Fruit fly (Drosophila melanogaster) whole organism, pupa: ENCODE measurements around the gene Argl.

ENCODE experiments used
- CG10348 ChIP-seq: fragments of 200-800 bp; sonication (Bioruptor generic); IDR thresholded peaks from 2 replicates; pipeline ENCODE4 v1.3.6; 2022; ENCODE audit warnings: missing biosample characterization, missing genetic modification characterization
- CG12605 ChIP-seq: fragments of 200-800 bp; sonication (Bioruptor generic); IDR thresholded peaks from 2 replicates; pipeline ENCODE4 v1.3.6; 2022; ENCODE audit warnings: missing biosample characterization, missing genetic modification characterization
- CG13204 ChIP-seq: fragments of 200-800 bp; sonication (Bioruptor generic); optimal IDR thresholded peaks from 2 replicates; lab custom pipeline; 2018; ENCODE audit warnings: missing biosample characterization, mild to moderate bottlenecking, missing genetic modification characterization, moderate library complexity
- CG14655 ChIP-seq: fragments of 200-800 bp; sonication (Bioruptor generic); optimal IDR thresholded peaks from 3 replicates; lab custom pipeline; 2017; ENCODE audit warnings: mild to moderate bottlenecking, missing biosample characterization, missing genetic modification reagents, missing genetic modification characterization
- CG15710 ChIP-seq: fragments of 200-800 bp; sonication (Bioruptor generic); optimal IDR thresholded peaks from 2 replicates; lab custom pipeline; 2018; ENCODE audit warnings: missing biosample characterization, mild to moderate bottlenecking, missing genetic modification characterization, moderate library complexity
- CG17806 ChIP-seq: fragments of 200-800 bp; sonication (Bioruptor generic); optimal IDR thresholded peaks from 2 replicates; lab custom pipeline; 2018; ENCODE audit warnings: missing biosample characterization, mild to moderate bottlenecking, missing genetic modification characterization, moderate library complexity
- CG32121 ChIP-seq: fragments of 200-800 bp; sonication (Bioruptor generic); IDR thresholded peaks from 2 replicates; pipeline ENCODE4 v1.3.6; 2022; ENCODE audit warnings: missing biosample characterization, missing genetic modification characterization
- CG34367 ChIP-seq: fragments of 200-800 bp; sonication (Bioruptor generic); optimal IDR thresholded peaks from 2 replicates; lab custom pipeline; 2018; ENCODE audit warnings: missing biosample characterization, mild to moderate bottlenecking, missing genetic modification characterization
- CG4496 ChIP-seq: fragments of 200-800 bp; sonication (Bioruptor generic); IDR thresholded peaks from 3 replicates; pipeline ENCODE4 v1.3.6; 2022; ENCODE audit warnings: missing biosample characterization, missing genetic modification characterization
- CG8159 ChIP-seq: fragments of 200-800 bp; sonication (Bioruptor generic); optimal IDR thresholded peaks from 3 replicates; lab custom pipeline; 2018; ENCODE audit warnings: missing biosample characterization, mild to moderate bottlenecking, missing genetic modification characterization, moderate library complexity
- CG8301 ChIP-seq: fragments of 200-800 bp; sonication (Bioruptor generic); optimal IDR thresholded peaks from 2 replicates; lab custom pipeline; 2018; ENCODE audit warnings: missing biosample characterization, mild to moderate bottlenecking, missing genetic modification characterization
- CG9948 ChIP-seq: fragments of 200-800 bp; sonication (Bioruptor generic); optimal IDR thresholded peaks from 2 replicates; lab custom pipeline; 2018; ENCODE audit warnings: missing biosample characterization, mild to moderate bottlenecking, missing genetic modification characterization, moderate library complexity
- D1 ChIP-seq: fragments of 200-800 bp; sonication (Bioruptor generic); optimal IDR thresholded peaks from 2 replicates; lab custom pipeline; 2018; ENCODE audit warnings: missing biosample characterization, mild to moderate bottlenecking, missing genetic modification characterization, moderate library complexity
- EcR ChIP-seq: fragments of 200-800 bp; sonication (Bioruptor generic); optimal IDR thresholded peaks from 3 replicates; lab custom pipeline; 2019; ENCODE audit warnings: missing biosample characterization, missing genetic modification characterization, mild to moderate bottlenecking, moderate library complexity, missing genetic modification reagents
- Ets98B ChIP-seq: fragments of 200-800 bp; sonication (Bioruptor generic); IDR thresholded peaks from 2 replicates; pipeline ENCODE4 v1.3.6; 2022; ENCODE audit warnings: missing biosample characterization, missing genetic modification characterization
- Pif1A ChIP-seq: fragments of 200-800 bp; sonication (Bioruptor generic); optimal IDR thresholded peaks from 3 replicates; lab custom pipeline; 2016; ENCODE audit warnings: missing biosample characterization, missing genetic modification characterization
- Pif1B ChIP-seq: fragments of 200-800 bp; sonication (Bioruptor generic); optimal IDR thresholded peaks from 3 replicates; lab custom pipeline; 2016; ENCODE audit warnings: missing biosample characterization, missing genetic modification characterization
- Snoo ChIP-seq: fragments of 200-800 bp; sonication (Bioruptor generic); optimal IDR thresholded peaks from 3 replicates; lab custom pipeline; 2017; ENCODE audit warnings: missing biosample characterization, mild to moderate bottlenecking, missing genetic modification characterization, inconsistent platforms
- fd96Ca ChIP-seq: fragments of 200-800 bp; sonication (Bioruptor generic); IDR thresholded peaks from 3 replicates; pipeline ENCODE4 v1.3.6; 2022; ENCODE audit warnings: missing biosample characterization, missing genetic modification characterization
- gl ChIP-seq: fragments of 200-800 bp; sonication (Bioruptor generic); optimal IDR thresholded peaks from 2 replicates; lab custom pipeline; 2018; ENCODE audit warnings: missing biosample characterization, mild to moderate bottlenecking, missing genetic modification characterization
- rn ChIP-seq: fragments of 200-800 bp; sonication (Bioruptor generic); IDR thresholded peaks from 2 replicates; pipeline ENCODE4 v1.3.6; 2022; ENCODE audit warnings: missing biosample characterization, missing genetic modification characterization

Argl gene

DNA sequence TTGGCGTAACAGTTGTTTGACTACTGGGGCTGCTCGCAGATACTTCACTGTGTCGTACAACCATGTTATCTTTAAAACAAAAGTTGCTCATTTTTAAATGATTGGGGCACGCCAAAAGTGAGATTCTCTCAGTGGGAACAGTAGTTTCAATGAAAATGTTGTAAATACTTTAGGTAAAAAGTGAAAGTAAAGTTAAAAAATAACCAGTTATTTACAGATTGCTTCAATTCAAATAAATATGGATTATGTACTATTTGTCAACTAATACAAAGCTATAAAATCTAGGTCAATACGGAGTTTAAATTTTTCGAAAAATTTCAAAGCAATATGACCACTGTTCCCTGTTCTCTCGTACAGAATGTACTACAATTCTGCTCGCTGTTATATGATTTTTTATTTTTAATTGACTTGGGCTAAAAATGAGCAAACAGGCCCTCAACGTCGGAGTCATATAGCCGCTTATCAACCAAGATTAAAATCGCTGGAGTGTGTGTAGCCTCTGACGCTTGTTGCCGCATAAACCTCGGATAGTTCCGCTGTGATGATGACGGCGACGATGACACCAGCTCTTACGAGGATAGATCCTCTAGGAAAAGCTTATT, at the start of gene Argl:
Gene Argl (minus strand): TSS at position 370 of the 602 bp plus-strand sequence.
- TF ChIP-seq Pif1B (GFP tag; lab: Kevin White, UChicago) (peak; percentile 11), CG9948 (no peak), CG8159 (tag; lab: Kevin White, UChicago) (peak; percentile 20), CG15710 (tag; lab: Kevin White, UChicago) (no peak), fd96Ca (GFP tag; lab: Robert Waterston, UW) (no peak)
- TF ChIP-seq, all 21 proteins: peak for 2

DNA sequence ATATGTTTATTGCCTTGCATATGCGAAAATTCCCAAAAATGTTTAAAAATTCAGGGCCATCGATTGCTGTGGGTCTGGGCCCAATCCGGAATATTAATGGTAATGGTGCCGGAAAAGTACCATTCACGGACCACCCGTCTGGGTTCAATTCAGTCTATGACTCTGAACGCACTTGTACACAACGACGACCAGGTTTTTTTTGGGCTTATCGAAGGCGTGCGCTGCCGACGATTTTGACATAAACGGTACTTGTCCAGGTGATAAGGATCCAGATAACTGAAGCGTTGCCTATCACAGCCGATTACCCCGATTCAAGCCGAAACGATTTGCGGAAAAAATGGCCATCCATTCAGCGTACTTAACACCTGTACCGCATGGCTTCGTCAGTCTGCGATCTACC, 49.7 kb upstream of the Argl start, which contains the start of gene CG9555:
Gene CG9555 (plus strand): TSS at position 153 of the 400 bp plus-strand sequence.
- TF ChIP-seq CG14655 (GFP tag; lab: Kevin White, UChicago) (no peak), D1 (tag; lab: Kevin White, UChicago) (no peak), gl (tag; lab: Kevin White, UChicago) (no peak), CG17806 (no peak), Pif1A (GFP tag; lab: Kevin White, UChicago) (no peak), CG8159 (tag; lab: Kevin White, UChicago) (no peak), CG34367 (tag; lab: Kevin White, UChicago) (no peak), CG8301 (no peak), CG32121 (GFP tag; lab: Robert Waterston, UW) (no peak), CG13204 (GFP tag; lab: Kevin White, UChicago) (no peak), Snoo (tag; lab: Kevin White, UChicago) (no peak), CG4496 (no peak), CG9948 (no peak), CG10348 (GFP tag; lab: Robert Waterston, UW) (no peak), EcR (no peak), Ets98B (GFP tag; lab: Robert Waterston, UW) (no peak), rn (GFP tag; lab: Robert Waterston, UW) (no peak), Pif1B (GFP tag; lab: Kevin White, UChicago) (no peak), fd96Ca (GFP tag; lab: Robert Waterston, UW) (no peak)

DNA sequence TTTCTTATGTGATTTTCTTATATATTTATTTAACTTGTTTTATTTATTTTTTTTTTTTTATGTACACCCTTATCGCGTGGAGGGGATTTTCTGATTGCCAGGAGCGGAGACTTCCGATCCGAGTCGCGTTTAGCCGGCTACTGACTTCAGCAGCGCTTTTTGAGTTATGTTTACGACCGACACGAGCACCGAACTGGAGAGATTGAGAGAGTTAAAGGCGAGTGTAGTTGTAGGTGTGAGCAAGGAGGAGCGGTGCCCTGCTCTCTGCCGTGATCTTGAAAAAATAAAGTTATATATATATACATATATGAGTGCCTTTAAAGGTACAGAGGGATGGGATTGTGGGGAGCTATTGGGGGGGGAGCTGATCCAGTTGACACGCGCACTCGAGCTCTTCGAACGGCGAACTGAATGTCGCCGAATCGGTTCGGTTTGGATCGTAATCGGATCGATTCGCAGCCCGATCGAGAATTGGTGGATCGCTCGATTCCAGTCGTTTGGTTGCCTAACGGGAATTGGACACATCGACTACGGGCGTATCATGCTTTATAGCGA, 47.2 kb upstream of the Argl start, which contains the start of gene rost:
Gene rost (minus strand): TSS at position 503 of the 555 bp plus-strand sequence.
- TF ChIP-seq CG4496 (peak; percentile 38; the same call in 1 of the 3 replicates), CG34367 (tag; lab: Kevin White, UChicago) (peak; percentile 9), CG8159 (tag; lab: Kevin White, UChicago) (peak; percentile 34), fd96Ca (GFP tag; lab: Robert Waterston, UW) (no peak; the same call in 2 of the 3 replicates), CG12605 (GFP tag; lab: Robert Waterston, UW) (no peak), Pif1B (GFP tag; lab: Kevin White, UChicago) (peak; percentile 65), CG15710 (tag; lab: Kevin White, UChicago) (peak; percentile 26), Pif1A (GFP tag; lab: Kevin White, UChicago) (peak; percentile 7), EcR (peak; percentile 72), CG13204 (GFP tag; lab: Kevin White, UChicago) (peak; percentile 55), CG32121 (GFP tag; lab: Robert Waterston, UW) (no peak)

DNA sequence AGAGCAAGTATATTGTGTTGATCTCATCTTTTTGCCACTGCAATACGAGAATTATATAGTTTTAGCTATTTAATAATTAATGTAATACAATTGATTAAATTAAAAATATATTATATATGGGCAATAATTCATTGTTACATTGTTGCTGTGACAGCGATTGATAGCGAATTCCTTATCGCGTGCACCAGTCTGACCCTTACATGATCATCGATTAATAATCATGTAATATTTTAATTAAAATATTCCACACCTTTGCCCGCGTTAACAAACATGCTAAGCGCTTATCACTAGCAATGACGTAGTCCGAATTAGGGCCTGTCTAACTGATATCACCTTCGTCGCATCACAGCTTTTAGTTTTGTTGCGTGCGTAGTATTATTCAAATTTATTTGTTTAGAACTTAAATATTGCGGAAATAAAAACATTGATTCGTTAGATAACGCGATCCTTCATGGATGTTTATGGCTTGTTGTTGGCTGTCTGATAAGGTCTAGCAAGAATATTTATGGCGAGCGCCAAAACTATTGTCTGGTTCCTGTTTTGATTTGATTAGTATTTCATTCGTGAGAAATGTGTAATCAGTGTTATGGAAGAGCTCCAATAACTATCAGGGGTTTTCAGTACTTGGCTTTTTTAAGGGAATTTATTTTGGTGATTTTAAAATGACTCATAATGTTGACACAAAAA, 45.5 kb upstream of the Argl start:
- TF ChIP-seq CG14655 (GFP tag; lab: Kevin White, UChicago) (no peak), D1 (tag; lab: Kevin White, UChicago) (no peak), EcR (no peak), CG32121 (GFP tag; lab: Robert Waterston, UW) (no peak), Pif1B (GFP tag; lab: Kevin White, UChicago) (no peak), CG10348 (GFP tag; lab: Robert Waterston, UW) (no peak), CG34367 (tag; lab: Kevin White, UChicago) (no peak), CG15710 (tag; lab: Kevin White, UChicago) (no peak), CG13204 (GFP tag; lab: Kevin White, UChicago) (no peak), Snoo (tag; lab: Kevin White, UChicago) (no peak), CG9948 (no peak), fd96Ca (GFP tag; lab: Robert Waterston, UW) (no peak), CG4496 (no peak), CG12605 (GFP tag; lab: Robert Waterston, UW) (no peak), CG17806 (no peak)
- TF ChIP-seq, all 21 proteins: peak for 0

DNA sequence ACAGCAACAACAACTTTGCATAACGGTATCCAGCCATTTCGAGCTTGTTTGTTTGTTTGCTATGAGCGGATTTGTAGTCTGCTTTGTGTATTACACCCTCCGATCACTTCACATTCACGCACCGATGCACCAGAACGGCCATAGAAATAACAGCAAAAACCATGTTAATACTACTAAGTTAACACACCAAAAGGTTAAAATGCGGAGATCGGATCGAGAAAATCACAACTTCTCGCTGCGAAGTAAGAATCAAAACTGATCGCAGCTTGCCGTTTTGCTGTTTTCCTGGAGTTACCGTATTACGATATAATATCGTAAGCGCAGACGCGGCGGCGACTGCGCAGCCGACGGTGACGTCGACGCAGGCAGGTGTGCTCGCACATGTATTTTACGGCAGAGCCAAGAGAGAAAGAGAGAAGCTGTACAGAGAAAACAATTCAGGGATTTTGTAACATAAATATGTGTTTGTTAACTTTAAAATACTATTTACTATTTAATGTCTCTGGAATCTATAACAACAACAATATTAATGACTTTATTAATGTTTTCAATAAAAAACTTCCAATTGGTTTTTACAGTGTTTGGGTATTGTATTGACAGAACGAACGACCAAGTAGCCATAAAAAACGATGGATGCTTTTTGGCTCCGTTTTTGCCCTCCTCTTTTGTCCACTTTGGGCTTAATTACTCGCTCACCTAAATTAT, 42.9 kb upstream of the Argl start, which contains the start of gene CG13101:
Gene CG13101 (minus strand): TSS at position 259 of the 705 bp plus-strand sequence.
- peak; percentile 95 for TF ChIP-seq CG14655 (GFP tag; lab: Kevin White, UChicago)
- TF ChIP-seq Pif1A (GFP tag; lab: Kevin White, UChicago) = peak; percentile 85
- peak; percentile 96 for TF ChIP-seq Ets98B (GFP tag; lab: Robert Waterston, UW)
- peak; percentile 63 for TF ChIP-seq CG13204 (GFP tag; lab: Kevin White, UChicago)
- no peak for TF ChIP-seq EcR
- peak; percentile 84; the same call in 1 of the 2 replicates for TF ChIP-seq CG10348 (GFP tag; lab: Robert Waterston, UW)
- peak; percentile 96 for TF ChIP-seq CG4496
- TF ChIP-seq rn (GFP tag; lab: Robert Waterston, UW) = peak; percentile 96
- peak; percentile 95 for TF ChIP-seq CG8301
- peak; percentile 93 for TF ChIP-seq CG8159 (tag; lab: Kevin White, UChicago)
- peak; percentile 89 for TF ChIP-seq fd96Ca (GFP tag; lab: Robert Waterston, UW)
- peak; percentile 78 for TF ChIP-seq gl (tag; lab: Kevin White, UChicago)
- TF ChIP-seq CG12605 (GFP tag; lab: Robert Waterston, UW) = peak; percentile 98
- peak; percentile 90 for TF ChIP-seq D1 (tag; lab: Kevin White, UChicago)
- peak; percentile 93 for TF ChIP-seq CG9948
- peak; percentile 97 for TF ChIP-seq CG32121 (GFP tag; lab: Robert Waterston, UW)
- TF ChIP-seq CG34367 (tag; lab: Kevin White, UChicago) = peak; percentile 92
- peak; percentile 90 for TF ChIP-seq Snoo (tag; lab: Kevin White, UChicago)
- peak; percentile 94 for TF ChIP-seq CG15710 (tag; lab: Kevin White, UChicago)
- TF ChIP-seq Pif1B (GFP tag; lab: Kevin White, UChicago) = peak; percentile 92
- peak; percentile 93 for TF ChIP-seq CG17806
